Fruit fly (Drosophila melanogaster) whole organism, embryonic: ENCODE data around the gene CG15549.

Experiments used
- Atf6 ChIP-seq: fragments of 200-800 bp; sonication (Bioruptor generic); IDR thresholded peaks from 2 replicates; pipeline ENCODE4 v1.3.6; 2022; ENCODE audit warnings: missing biosample characterization, missing genetic modification characterization
- C15 ChIP-seq: fragments of 200-800 bp; sonication (Bioruptor generic); IDR thresholded peaks from 3 replicates; pipeline ENCODE4 v1.3.6; 2022; ENCODE audit warnings: missing biosample characterization, missing genetic modification characterization
- CG10959 ChIP-seq: fragments of 200-800 bp; sonication (Bioruptor generic); IDR thresholded peaks from 2 replicates; pipeline ENCODE4 v1.3.6; 2022; ENCODE audit warnings: missing biosample characterization, missing genetic modification characterization
- CG17361 ChIP-seq: fragments of 200-800 bp; sonication (Bioruptor generic); IDR thresholded peaks from 3 replicates; pipeline ENCODE4 v1.3.6; 2022; ENCODE audit warnings: missing biosample characterization, missing genetic modification characterization
- CG2129 ChIP-seq: fragments of 200-800 bp; sonication (Bioruptor generic); IDR thresholded peaks from 2 replicates; pipeline ENCODE4 v1.3.6; 2022; ENCODE audit warnings: missing biosample characterization, missing genetic modification characterization; ENCODE audit not compliant: partially characterized antibody
- CG30403 ChIP-seq: fragments of 200-800 bp; sonication (Bioruptor generic); optimal IDR thresholded peaks from 3 replicates; lab custom pipeline; 2016; ENCODE audit warnings: missing biosample characterization, missing genetic modification characterization
- CG4404 ChIP-seq: fragments of 200-800 bp; sonication (Bioruptor generic); IDR thresholded peaks from 2 replicates; pipeline ENCODE4 v1.3.6; 2022; ENCODE audit warnings: missing biosample characterization, missing genetic modification characterization
- CG4424 ChIP-seq: fragments of 200-800 bp; sonication (Bioruptor generic); optimal IDR thresholded peaks from 3 replicates; lab custom pipeline; 2016; ENCODE audit warnings: missing biosample characterization, missing genetic modification characterization
- CG4854 ChIP-seq: fragments of 200-800 bp; sonication (Bioruptor generic); optimal IDR thresholded peaks from 2 replicates; lab custom pipeline; 2016; ENCODE audit warnings: missing biosample characterization, missing genetic modification characterization, inconsistent platforms
- CG6765 ChIP-seq: fragments of 200-800 bp; sonication (Bioruptor generic); optimal IDR thresholded peaks from 3 replicates; lab custom pipeline; 2017; ENCODE audit warnings: missing biosample characterization, mild to moderate bottlenecking, missing genetic modification characterization
- CG8765 ChIP-seq: fragments of 200-800 bp; sonication (Bioruptor generic); IDR thresholded peaks from 2 replicates; pipeline ENCODE4 v1.3.6; 2022; ENCODE audit warnings: missing biosample characterization, missing genetic modification characterization
- CG8944 ChIP-seq: fragments of 200-800 bp; sonication (Bioruptor generic); optimal IDR thresholded peaks from 3 replicates; lab custom pipeline; 2016; ENCODE audit warnings: missing biosample characterization, missing genetic modification characterization
- CG9215 ChIP-seq: fragments of 200-800 bp; sonication (Bioruptor generic); IDR thresholded peaks from 2 replicates; pipeline ENCODE4 v1.3.6; 2022; ENCODE audit warnings: missing biosample characterization, missing genetic modification characterization
- CG9932 ChIP-seq: fragments of 200-800 bp; sonication (Bioruptor generic); IDR thresholded peaks from 2 replicates; pipeline ENCODE4 v1.3.6; 2022; ENCODE audit warnings: missing biosample characterization, missing genetic modification characterization
- CrebB ChIP-seq: fragments of 200-800 bp; sonication (Bioruptor generic); optimal IDR thresholded peaks from 3 replicates; lab custom pipeline; 2018; ENCODE audit warnings: missing biosample characterization, mild to moderate bottlenecking, missing genetic modification characterization
- Dfd ChIP-seq, 2 experiments: fragments of >200 bp; optimal IDR thresholded peaks; 2 replicates each; lab custom pipeline; 2017; ENCODE audit warnings: missing biosample characterization in 2 of 2, missing genetic modification characterization in 2 of 2
- HmgZ ChIP-seq: fragments of 200-800 bp; sonication (Bioruptor generic); optimal IDR thresholded peaks from 2 replicates; lab custom pipeline; 2018; ENCODE audit warnings: missing biosample characterization, mild to moderate bottlenecking, missing genetic modification characterization
- Hsf ChIP-seq: fragments of 200-800 bp; sonication (Bioruptor generic); optimal IDR thresholded peaks from 3 replicates; lab custom pipeline; 2016; ENCODE audit warnings: missing biosample characterization, missing genetic modification characterization
- Max ChIP-seq: fragments of 200-800 bp; sonication (Bioruptor generic); optimal IDR thresholded peaks from 2 replicates; lab custom pipeline; 2016; ENCODE audit warnings: missing biosample characterization, mild to moderate bottlenecking, missing genetic modification characterization
- Meics ChIP-seq: fragments of 200-800 bp; sonication (Bioruptor generic); optimal IDR thresholded peaks from 2 replicates; lab custom pipeline; 2017; ENCODE audit warnings: missing biosample characterization, mild to moderate bottlenecking, missing genetic modification characterization
- NK7.1 ChIP-seq: fragments of 200-800 bp; sonication (Bioruptor generic); optimal IDR thresholded peaks from 3 replicates; lab custom pipeline; 2016; ENCODE audit warnings: missing biosample characterization, missing genetic modification characterization
- Stat92E ChIP-seq, 3 experiments: fragments of >200 bp in 2 of 3; fragments of 200-800 bp in 1 of 3; sonication (Bioruptor generic) in 1 of 3; optimal IDR thresholded peaks; 2 replicates each; lab custom pipeline; 2017 to 2019; ENCODE audit warnings: missing biosample characterization in 3 of 3, missing genetic modification characterization in 3 of 3, mild to moderate bottlenecking in 1 of 3, moderate library complexity in 1 of 3
- br ChIP-seq: fragments of >200 bp; optimal IDR thresholded peaks from 2 replicates; lab custom pipeline; 2017
- dati ChIP-seq: fragments of 200-800 bp; sonication (Bioruptor generic); IDR thresholded peaks from 2 replicates; pipeline ENCODE4 v1.3.6; 2022; ENCODE audit warnings: missing biosample characterization, missing genetic modification characterization
- dimm ChIP-seq: fragments of 200-800 bp; sonication (Bioruptor generic); IDR thresholded peaks from 2 replicates; pipeline ENCODE4 v1.3.6; 2022; ENCODE audit warnings: missing biosample characterization, missing genetic modification characterization
- dysf ChIP-seq: fragments of 200-800 bp; sonication (Bioruptor generic); IDR thresholded peaks from 3 replicates; pipeline ENCODE4 v1.3.6; 2022; ENCODE audit warnings: missing biosample characterization, missing genetic modification characterization
- gce ChIP-seq: fragments of 200-800 bp; sonication (Bioruptor generic); IDR thresholded peaks from 3 replicates; pipeline ENCODE4 v1.3.6; 2022; ENCODE audit warnings: missing biosample characterization, missing genetic modification characterization
- gcm ChIP-seq: fragments of 200-800 bp; sonication (Bioruptor generic); optimal IDR thresholded peaks from 2 replicates; lab custom pipeline; 2019; ENCODE audit warnings: missing biosample characterization, mild to moderate bottlenecking, missing genetic modification characterization, moderate library complexity
- lbe ChIP-seq: fragments of 200-800 bp; sonication (Bioruptor generic); optimal IDR thresholded peaks from 2 replicates; lab custom pipeline; 2016; ENCODE audit warnings: missing biosample characterization, mild to moderate bottlenecking, missing genetic modification characterization
- lmd ChIP-seq: fragments of 200-800 bp; sonication (Bioruptor generic); IDR thresholded peaks from 2 replicates; pipeline ENCODE4 v1.3.6; 2022; ENCODE audit warnings: missing biosample characterization, missing genetic modification characterization
- seq ChIP-seq: fragments of 200-800 bp; sonication (Bioruptor generic); IDR thresholded peaks from 2 replicates; pipeline ENCODE4 v1.3.6; 2022; ENCODE audit warnings: missing biosample characterization, missing genetic modification characterization
- stc ChIP-seq: fragments of 200-800 bp; sonication (Bioruptor generic); IDR thresholded peaks from 2 replicates; pipeline ENCODE4 v1.3.6; 2022; ENCODE audit warnings: missing biosample characterization, missing genetic modification characterization
- sug ChIP-seq: fragments of 200-800 bp; optimal IDR thresholded peaks from 2 replicates; lab custom pipeline; 2019; ENCODE audit warnings: missing biosample characterization, mild to moderate bottlenecking, missing genetic modification characterization, moderate library complexity
- tin ChIP-seq: fragments of 200-800 bp; sonication (Bioruptor generic); optimal IDR thresholded peaks from 3 replicates; lab custom pipeline; 2016; ENCODE audit warnings: missing biosample characterization, missing genetic modification characterization
- tna ChIP-seq: fragments of 200-800 bp; sonication (Bioruptor generic); IDR thresholded peaks from 2 replicates; pipeline ENCODE4 v1.3.6; 2022; ENCODE audit warnings: missing biosample characterization, missing genetic modification characterization; ENCODE audit not compliant: partially characterized antibody

Gene CG15549

DNA sequence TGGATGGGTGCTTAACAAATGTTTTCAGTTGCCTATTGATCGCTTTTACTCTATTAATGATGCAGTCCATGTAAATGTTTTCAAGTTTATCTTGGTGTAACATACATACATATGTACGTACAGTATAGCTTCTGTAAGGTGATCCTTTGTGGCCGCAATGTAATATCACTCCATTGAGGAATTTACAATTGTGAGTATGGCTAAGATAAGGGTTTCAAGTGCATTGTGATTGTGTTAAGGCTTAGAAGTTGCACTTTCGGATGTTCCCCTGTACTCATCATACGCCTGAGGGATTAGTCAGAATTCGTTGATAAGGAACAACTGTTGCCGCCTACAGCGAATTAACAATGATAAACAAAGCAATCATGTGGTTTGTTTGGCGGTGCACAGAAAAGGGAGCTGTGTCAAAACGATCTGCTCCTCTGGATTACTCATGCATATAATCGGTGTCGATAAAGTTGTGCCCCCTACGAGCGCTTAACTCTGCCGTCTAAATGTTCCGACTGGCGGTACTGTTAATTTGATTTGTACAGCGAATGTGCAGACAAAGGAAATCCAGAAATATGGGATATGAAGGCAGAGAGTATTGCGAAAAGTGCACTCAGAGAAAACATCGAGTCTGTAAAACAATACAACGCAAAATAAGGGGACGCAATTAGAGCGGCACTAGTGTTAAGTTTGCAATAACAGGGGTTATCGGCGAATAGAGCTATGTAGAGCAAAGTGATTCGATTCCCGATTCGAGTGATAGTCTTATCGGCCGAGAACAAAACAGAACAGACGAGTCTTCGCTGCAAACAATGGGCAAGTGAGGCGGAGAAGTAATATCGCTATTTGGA, 48.4 kb downstream of the CG15549 start (continued):
- TF ChIP-seq tin (GFP tag; lab: Kevin White, UChicago): peak; percentile 61
- no peak for TF ChIP-seq sug (tag; lab: Kevin White, UChicago)
- TF ChIP-seq NK7.1 (GFP tag; lab: Kevin White, UChicago): peak; percentile 7
- no peak for TF ChIP-seq br (lab: Kevin White, UChicago)
- TF ChIP-seq CG10959 (GFP tag; lab: Robert Waterston, UW): no peak
- TF ChIP-seq CG17361 (GFP tag; lab: Robert Waterston, UW): no peak; the same call in 2 of the 3 replicates
- TF ChIP-seq CG4424: peak; percentile 57
- TF ChIP-seq CG4854: peak; percentile 25
- peak; percentile 45; the same call in 1 of the 2 replicates for TF ChIP-seq CG9215 (GFP tag; lab: Robert Waterston, UW)
- no peak for TF ChIP-seq Stat92E (GFP tag; optimal IDR thresholded peaks at IDR 0.05; lab: Kevin White, UChicago)
- peak; percentile 78 for TF ChIP-seq dysf (GFP tag; lab: Robert Waterston, UW)
- TF ChIP-seq stc: peak; percentile 40; the same call in 1 of the 2 replicates
- TF ChIP-seq CrebB (tag; lab: Kevin White, UChicago): no peak
- peak; percentile 5 for TF ChIP-seq HmgZ (tag; lab: Kevin White, UChicago)
- TF ChIP-seq Hsf (GFP tag; lab: Kevin White, UChicago): peak; percentile 69
- peak; percentile 59 for TF ChIP-seq Meics (GFP tag; lab: Kevin White, UChicago)
- TF ChIP-seq CG2129 (GFP tag; lab: Robert Waterston, UW): no peak
- TF ChIP-seq dimm (GFP tag; lab: Robert Waterston, UW): 0 out of 2 replicates have a peak, but pooled peaks have one; percentile 22
- TF ChIP-seq Atf6 (GFP tag; lab: Robert Waterston, UW): peak; percentile 40; the same call in 1 of the 2 replicates
- peak; percentile 66 for TF ChIP-seq CG30403
- TF ChIP-seq CG6765 (GFP tag; lab: Kevin White, UChicago): no peak
- no peak for TF ChIP-seq CG4404
- peak; percentile 54; the same call in 1 of the 2 replicates for TF ChIP-seq CG8765 (GFP tag; lab: Robert Waterston, UW)
- TF ChIP-seq Max (GFP tag; lab: Kevin White, UChicago): peak; percentile 28
- TF ChIP-seq dati (GFP tag; lab: Robert Waterston, UW): no peak
- no peak for TF ChIP-seq tna (GFP tag; lab: Robert Waterston, UW)
- TF ChIP-seq lmd: peak; percentile 74
- 0 out of 3 replicates have a peak, but pooled peaks have one; percentile 16 for TF ChIP-seq C15 (GFP tag; lab: Robert Waterston, UW)
- peak; percentile 32; the same call in 1 of the 3 replicates for TF ChIP-seq gce (GFP tag; lab: Robert Waterston, UW)
- peak; percentile 58 for TF ChIP-seq CG8944 (GFP tag; lab: Kevin White, UChicago)
- TF ChIP-seq Dfd (GFP tag; optimal IDR thresholded peaks at IDR 0.05; lab: Kevin White, UChicago): no peak
- TF ChIP-seq, all 482 proteins: peak for 283

DNA sequence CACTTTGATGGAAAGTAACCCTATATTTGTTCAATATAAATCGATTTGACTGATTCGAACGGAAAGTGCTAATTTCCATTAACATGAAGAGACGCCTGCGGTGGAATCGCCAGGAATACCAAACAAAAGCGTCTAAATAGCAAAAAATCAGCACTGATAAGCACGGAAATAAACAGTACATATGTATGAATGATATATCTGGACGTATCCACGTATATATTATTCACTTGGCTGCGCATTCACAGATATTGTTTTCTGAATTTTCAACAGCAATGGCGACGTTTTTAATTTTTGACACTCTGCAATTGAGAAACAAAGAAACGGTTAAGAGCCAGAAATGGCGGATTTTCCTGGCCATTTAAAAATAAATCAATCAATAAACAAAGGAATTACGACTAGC, 49.0 kb downstream of the CG15549 start:
- TF ChIP-seq lbe: peak; percentile 16
- no peak for TF ChIP-seq CG9932 (GFP tag; lab: Robert Waterston, UW)

DNA sequence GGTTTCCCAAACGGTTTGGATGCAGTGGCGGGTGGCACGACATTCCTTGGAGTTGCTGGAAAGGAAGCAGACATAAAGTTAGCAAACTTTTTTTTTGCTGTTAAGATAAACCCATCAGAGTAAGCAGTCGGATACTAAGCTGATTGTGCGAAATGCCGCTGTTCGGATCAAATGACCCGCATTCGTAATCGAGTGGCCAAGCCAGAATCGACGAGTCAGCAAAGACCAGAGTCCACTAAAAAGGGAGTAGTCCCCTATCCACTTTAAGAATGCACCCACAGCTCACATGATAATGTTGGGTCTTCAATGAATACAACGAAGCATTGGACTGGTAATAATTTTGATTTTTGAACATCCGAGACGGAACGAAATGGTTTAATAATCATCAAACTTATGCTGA, 49.5 kb downstream of the CG15549 start:
- TF ChIP-seq gcm (GFP tag; lab: Kevin White, UChicago) (peak; percentile 15), seq (GFP tag; lab: Robert Waterston, UW) (no peak)
